Fruit fly (Drosophila melanogaster): Measurements from ENCODE around the gene CG42680.

- no peak for TF ChIP-seq CG8478 (optimal IDR thresholded peaks at IDR 0.05)
- peak; percentile 94 to 96 for TF ChIP-seq CTCF (optimal IDR thresholded peaks at IDR 0.05)
These were observed 697 bp upstream of the CG42680 start for dm6 chr2L:14588615-14589247.

All from S2 (cell line).